Fruit fly (Drosophila melanogaster): ENCODE data around the gene Gs2.

DNA sequence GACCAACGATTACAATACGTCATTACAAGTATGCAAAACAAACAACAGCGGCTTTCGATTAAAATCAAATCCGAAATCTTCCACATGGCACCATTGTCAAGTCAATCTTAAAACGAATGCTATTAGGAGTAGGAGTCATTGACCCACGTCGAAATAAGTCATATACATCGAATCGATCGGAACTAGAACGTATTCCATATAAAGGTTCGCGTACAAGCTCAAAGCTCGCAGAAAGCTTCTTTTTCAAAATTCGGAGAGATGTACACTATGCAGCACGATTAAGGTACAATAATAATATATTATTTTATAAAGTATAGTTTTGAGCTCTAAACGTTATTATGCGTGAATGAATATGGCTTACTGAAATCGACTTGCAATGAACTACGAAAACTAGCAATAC is 11.3 kb downstream of the Gs2 start:
- TF ChIP-seq ttk (optimal IDR thresholded peaks at IDR 0.05) (no peak), psq (optimal IDR thresholded peaks at IDR 0.05) (no peak)

Measured in Kc167 (cell line).